Fruit fly (Drosophila melanogaster) whole organism, embryonic: ENCODE data around the gene CG15390.

Experiments used
- Atf3 ChIP-seq: fragments of 200-800 bp; sonication (Bioruptor generic); optimal IDR thresholded peaks from 3 replicates; lab custom pipeline; 2016; ENCODE audit warnings: missing biosample characterization, missing genetic modification characterization
- B-H2 ChIP-seq: fragments of 200-800 bp; sonication (Bioruptor generic); optimal IDR thresholded peaks from 2 replicates; lab custom pipeline; 2018; ENCODE audit warnings: missing biosample characterization, mild to moderate bottlenecking, missing genetic modification characterization
- Bteb2 ChIP-seq: fragments of 200-800 bp; sonication (Bioruptor generic); optimal IDR thresholded peaks from 2 replicates; lab custom pipeline; 2016; ENCODE audit warnings: missing biosample characterization, missing genetic modification characterization
- CG10147 ChIP-seq: fragments of 200-800 bp; sonication (Bioruptor generic); optimal IDR thresholded peaks from 2 replicates; lab custom pipeline; 2019; ENCODE audit warnings: missing biosample characterization, mild to moderate bottlenecking, missing genetic modification characterization, moderate library complexity
- CG10462 ChIP-seq: fragments of 200-800 bp; sonication (Bioruptor generic); optimal IDR thresholded peaks from 2 replicates; lab custom pipeline; 2016; ENCODE audit warnings: missing biosample characterization, missing genetic modification characterization
- CG11695 ChIP-seq: fragments of 200-800 bp; sonication (Bioruptor generic); IDR thresholded peaks from 3 replicates; pipeline ENCODE4 v1.3.6; 2022; ENCODE audit warnings: missing biosample characterization, missing genetic modification characterization
- CG12744 ChIP-seq: fragments of 200-800 bp; sonication (Bioruptor generic); optimal IDR thresholded peaks from 2 replicates; lab custom pipeline; 2016; ENCODE audit warnings: missing biosample characterization, missing genetic modification characterization
- CG13624 ChIP-seq: fragments of 200-800 bp; sonication (Bioruptor generic); optimal IDR thresholded peaks from 2 replicates; lab custom pipeline; 2016; ENCODE audit warnings: missing biosample characterization, missing genetic modification characterization
- CG13894 ChIP-seq: fragments of 200-800 bp; sonication (Bioruptor generic); optimal IDR thresholded peaks from 3 replicates; lab custom pipeline; 2018; ENCODE audit warnings: missing biosample characterization, mild to moderate bottlenecking, missing genetic modification characterization, moderate library complexity
- CG14441 ChIP-seq: fragments of 200-800 bp; sonication (Bioruptor generic); IDR thresholded peaks from 2 replicates; pipeline ENCODE4 v1.3.6; 2022; ENCODE audit warnings: missing biosample characterization, missing genetic modification characterization
- CG17186 ChIP-seq: fragments of 200-800 bp; sonication (Bioruptor generic); optimal IDR thresholded peaks from 3 replicates; lab custom pipeline; 2017; ENCODE audit warnings: missing biosample characterization, missing genetic modification reagents, missing genetic modification characterization
- CG18599 ChIP-seq: fragments of 200-800 bp; sonication (Bioruptor generic); optimal IDR thresholded peaks from 3 replicates; lab custom pipeline; 2017; ENCODE audit warnings: missing biosample characterization, missing genetic modification characterization, mild to moderate bottlenecking, moderate library complexity, missing genetic modification reagents
- CG2712 ChIP-seq: fragments of 200-800 bp; optimal IDR thresholded peaks from 3 replicates; lab custom pipeline; 2019; ENCODE audit warnings: missing biosample characterization, mild to moderate bottlenecking, missing genetic modification characterization, moderate library complexity
- CG31365 ChIP-seq: fragments of 200-800 bp; sonication (Bioruptor generic); optimal IDR thresholded peaks from 2 replicates; lab custom pipeline; 2018; ENCODE audit warnings: missing biosample characterization, mild to moderate bottlenecking, missing genetic modification characterization
- CG31441 ChIP-seq: fragments of 200-800 bp; sonication (Bioruptor generic); IDR thresholded peaks from 2 replicates; pipeline ENCODE4 v1.3.6; 2022; ENCODE audit warnings: missing biosample characterization, missing genetic modification characterization
- CG4328 ChIP-seq: fragments of 200-800 bp; sonication (Bioruptor generic); optimal IDR thresholded peaks from 3 replicates; lab custom pipeline; 2017; ENCODE audit warnings: missing biosample characterization, missing genetic modification reagents, missing genetic modification characterization
- CG7745 ChIP-seq: fragments of 200-800 bp; sonication (Bioruptor generic); optimal IDR thresholded peaks from 2 replicates; lab custom pipeline; 2018; ENCODE audit warnings: missing biosample characterization, mild to moderate bottlenecking, missing genetic modification characterization, moderate library complexity
- CG7963 ChIP-seq: fragments of 200-800 bp; sonication (Bioruptor generic); IDR thresholded peaks from 3 replicates; pipeline ENCODE4 v1.3.6; 2022; ENCODE audit warnings: missing biosample characterization, missing genetic modification characterization; ENCODE audit not compliant: partially characterized antibody
- CG8359 ChIP-seq: fragments of 200-800 bp; sonication (Bioruptor generic); optimal IDR thresholded peaks from 2 replicates; lab custom pipeline; 2017; ENCODE audit warnings: missing biosample characterization, mild to moderate bottlenecking, missing genetic modification characterization, borderline replicate concordance
- CG8388 ChIP-seq: fragments of 200-800 bp; sonication (Bioruptor generic); optimal IDR thresholded peaks from 2 replicates; lab custom pipeline; 2019; ENCODE audit warnings: missing biosample characterization, mild to moderate bottlenecking, missing genetic modification characterization, moderate library complexity
- D ChIP-seq, 2 experiments: fragments of 200-800 bp in 1 of 2; fragments of >200 bp in 1 of 2; sonication (Bioruptor generic) in 1 of 2; optimal IDR thresholded peaks; 2 replicates in 1 of 2; 3 replicates in 1 of 2; lab custom pipeline; 2017; ENCODE audit warnings: mild to moderate bottlenecking in 1 of 2, missing biosample characterization in 1 of 2, missing genetic modification characterization in 1 of 2, missing genetic modification reagents in 1 of 2
- Deaf1 ChIP-seq: fragments of 200-800 bp; optimal IDR thresholded peaks from 3 replicates; lab custom pipeline; 2019; ENCODE audit warnings: missing biosample characterization, mild to moderate bottlenecking, missing genetic modification characterization, moderate library complexity
- Eip74EF ChIP-seq, 2 experiments: fragments of 200-800 bp in 1 of 2; fragments of >200 bp in 1 of 2; sonication (Bioruptor generic) in 1 of 2; optimal IDR thresholded peaks; 2 replicates each; lab custom pipeline; 2017 to 2019; ENCODE audit warnings: missing biosample characterization in 2 of 2, missing genetic modification characterization in 2 of 2, mild to moderate bottlenecking in 1 of 2, moderate library complexity in 1 of 2
- NFAT ChIP-seq: fragments of 200-800 bp; sonication (Bioruptor generic); IDR thresholded peaks from 2 replicates; pipeline ENCODE4 v1.3.6; 2022; ENCODE audit warnings: missing biosample characterization, missing genetic modification characterization
- Nf-YC ChIP-seq: fragments of 200-800 bp; optimal IDR thresholded peaks from 3 replicates; lab custom pipeline; 2019; ENCODE audit warnings: missing biosample characterization, mild to moderate bottlenecking, missing genetic modification characterization, moderate library complexity
- Side ChIP-seq: fragments of 200-800 bp; sonication (Bioruptor generic); optimal IDR thresholded peaks from 2 replicates; lab custom pipeline; 2016; ENCODE audit warnings: missing biosample characterization, missing genetic modification characterization
- Sry-β ChIP-seq: fragments of 200-800 bp; sonication (Bioruptor generic); optimal IDR thresholded peaks from 2 replicates; lab custom pipeline; 2018; ENCODE audit warnings: missing biosample characterization, mild to moderate bottlenecking, missing genetic modification characterization, moderate library complexity
- Trl ChIP-seq, 3 experiments: fragments of >200 bp in 2 of 3; fragments of 200-800 bp in 1 of 3; sonication (Bioruptor generic) in 1 of 3; optimal IDR thresholded peaks; 2 replicates in 1 of 3; 3 replicates in 2 of 3; lab custom pipeline; 2016 to 2017; ENCODE audit warnings: missing biosample characterization in 1 of 3, missing genetic modification characterization in 1 of 3
- ac ChIP-seq: fragments of 200-800 bp; sonication (Bioruptor generic); optimal IDR thresholded peaks from 3 replicates; lab custom pipeline; 2017; ENCODE audit warnings: missing biosample characterization, mild to moderate bottlenecking, missing genetic modification characterization
- cad ChIP-seq: fragments of >200 bp; optimal IDR thresholded peaks from 2 replicates; lab custom pipeline; 2017; ENCODE audit warnings: missing biosample characterization, missing genetic modification characterization
- ci ChIP-seq: fragments of 200-800 bp; sonication (Bioruptor generic); IDR thresholded peaks from 3 replicates; pipeline ENCODE4 v1.3.6; 2022; ENCODE audit warnings: missing biosample characterization, missing genetic modification characterization
- crc ChIP-seq: fragments of 200-800 bp; sonication (Bioruptor generic); optimal IDR thresholded peaks from 2 replicates; lab custom pipeline; 2016; ENCODE audit warnings: missing biosample characterization, missing genetic modification characterization
- crol ChIP-seq: fragments of 200-800 bp; sonication (Bioruptor generic); IDR thresholded peaks from 2 replicates; pipeline ENCODE4 v1.3.6; 2022; ENCODE audit warnings: missing biosample characterization, missing genetic modification characterization
- cwo ChIP-seq: fragments of 200-800 bp; sonication (Bioruptor generic); optimal IDR thresholded peaks from 3 replicates; lab custom pipeline; 2017; ENCODE audit warnings: missing biosample characterization, missing genetic modification characterization, mild to moderate bottlenecking, moderate library complexity, missing genetic modification reagents
- dan ChIP-seq: fragments of 200-800 bp; sonication (Bioruptor generic); IDR thresholded peaks from 2 replicates; pipeline ENCODE4 v1.3.6; 2022; ENCODE audit warnings: missing biosample characterization, missing genetic modification characterization
- dmrt11E ChIP-seq: fragments of 200-800 bp; sonication (Bioruptor generic); optimal IDR thresholded peaks from 3 replicates; lab custom pipeline; 2018; ENCODE audit warnings: missing biosample characterization, mild to moderate bottlenecking, missing genetic modification characterization, moderate library complexity
- prd ChIP-seq, 3 experiments: fragments of >200 bp in 2 of 3; fragments of 200-800 bp in 1 of 3; sonication (Bioruptor generic) in 1 of 3; optimal IDR thresholded peaks in 2 of 3; IDR thresholded peaks in 1 of 3; 2 replicates in 2 of 3; 3 replicates in 1 of 3; pipeline versions ENCODE4 v1.3.6 to Lab custom; 2017 to 2022; ENCODE audit warnings: missing biosample characterization in 1 of 3, missing genetic modification characterization in 1 of 3
- pros ChIP-seq: fragments of 200-800 bp; sonication (Bioruptor generic); optimal IDR thresholded peaks from 3 replicates; lab custom pipeline; 2019; ENCODE audit warnings: missing biosample characterization, mild to moderate bottlenecking, missing genetic modification characterization, moderate library complexity
- rib ChIP-seq: fragments of 200-800 bp; sonication (Bioruptor generic); IDR thresholded peaks from 2 replicates; pipeline ENCODE4 v1.3.6; 2022; ENCODE audit warnings: missing biosample characterization, missing genetic modification characterization
- schlank ChIP-seq: fragments of 200-800 bp; sonication (Bioruptor generic); optimal IDR thresholded peaks from 2 replicates; lab custom pipeline; 2018; ENCODE audit warnings: missing biosample characterization, mild to moderate bottlenecking, missing genetic modification characterization
- sd ChIP-seq: fragments of 200-800 bp; sonication (Bioruptor generic); optimal IDR thresholded peaks from 3 replicates; lab custom pipeline; 2018; ENCODE audit warnings: missing biosample characterization, mild to moderate bottlenecking, missing genetic modification characterization, moderate library complexity
- sens-2 ChIP-seq: fragments of 200-800 bp; sonication (Bioruptor generic); IDR thresholded peaks from 2 replicates; pipeline ENCODE4 v1.3.6; 2022; ENCODE audit warnings: missing biosample characterization, missing genetic modification characterization
- tin ChIP-seq: fragments of 200-800 bp; sonication (Bioruptor generic); optimal IDR thresholded peaks from 3 replicates; lab custom pipeline; 2016; ENCODE audit warnings: missing biosample characterization, missing genetic modification characterization
- tll ChIP-seq, 2 experiments: fragments of 200-800 bp in 1 of 2; fragments of >200 bp in 1 of 2; sonication (Bioruptor generic) in 1 of 2; optimal IDR thresholded peaks; 2 replicates each; lab custom pipeline; 2017 to 2019; ENCODE audit warnings: missing biosample characterization in 2 of 2, missing genetic modification characterization in 2 of 2, mild to moderate bottlenecking in 1 of 2, moderate library complexity in 1 of 2
- trh ChIP-seq: fragments of 200-800 bp; sonication (Bioruptor generic); optimal IDR thresholded peaks from 2 replicates; lab custom pipeline; 2016; ENCODE audit warnings: missing biosample characterization, missing genetic modification characterization
- tup ChIP-seq: fragments of 200-800 bp; sonication (Bioruptor generic); optimal IDR thresholded peaks from 2 replicates; lab custom pipeline; 2016; ENCODE audit warnings: missing biosample characterization, mild to moderate bottlenecking, missing genetic modification characterization, moderate library complexity

Gene CG15390

dm6 chr2L:2373818-2374746 is at the start of gene CG15390, which contains the start of gene CG3609 (continued):
- TF ChIP-seq CG12744 (GFP tag; lab: Kevin White, UChicago) (peak; percentile 86), CG10147 (peak; percentile 69), dan (GFP tag; lab: Robert Waterston, UW) (no peak), crc (peak; percentile 79), Sry-β (peak; percentile 33), Deaf1 (tag; lab: Kevin White, UChicago) (peak; percentile 37), CG10462 (GFP tag; lab: Kevin White, UChicago) (peak; percentile 81), Atf3 (GFP tag; lab: Kevin White, UChicago) (peak; percentile 81), Nf-YC (tag; lab: Kevin White, UChicago) (peak; percentile 59), pros (GFP tag; lab: Kevin White, UChicago) (no peak), ci (peak; percentile 92), tin (peak; percentile 82), sd (tag; lab: Kevin White, UChicago) (peak; percentile 89), B-H2 (peak; percentile 98), CG14441 (GFP tag; lab: Robert Waterston, UW) (peak; percentile 75), prd (optimal IDR thresholded peaks at IDR 0.05; lab: Kevin White, UChicago) (no peak), prd (GFP tag; IDR thresholded peaks at IDR 0.05; lab: Robert Waterston, UW) (peak; percentile 86), crol (no peak), CG4328 (GFP tag; lab: Kevin White, UChicago) (no peak), cwo (GFP tag; lab: Kevin White, UChicago) (peak; percentile 8), Side (GFP tag; lab: Kevin White, UChicago) (peak; percentile 85), CG11695 (GFP tag; lab: Robert Waterston, UW) (peak; percentile 65), schlank (tag; lab: Kevin White, UChicago) (peak; percentile 92), NFAT (GFP tag; lab: Robert Waterston, UW) (peak; percentile 99), dmrt11E (peak; percentile 15), sens-2 (peak; percentile 59), tup (peak; percentile 63), CG7963 (no peak), CG31365 (tag; lab: Kevin White, UChicago) (peak; percentile 69), D (optimal IDR thresholded peaks at IDR 0.05; lab: Kevin White, UChicago) (no peak), D (GFP tag; optimal IDR thresholded peaks at IDR 0.05; lab: Kevin White, UChicago) (peak; percentile 2), CG8388 (peak; percentile 31), CG13894 (tag; lab: Kevin White, UChicago) (peak; percentile 92), cad (GFP tag; lab: Kevin White, UChicago) (no peak), trh (GFP tag; lab: Kevin White, UChicago) (peak; percentile 57), CG31441 (GFP tag; lab: Robert Waterston, UW) (peak; percentile 69), CG17186 (GFP tag; lab: Kevin White, UChicago) (peak; percentile 35), CG8359 (GFP tag; lab: Kevin White, UChicago) (no peak), tll (GFP tag; optimal IDR thresholded peaks at IDR 0.05; lab: Kevin White, UChicago) (no peak), Trl (optimal IDR thresholded peaks at IDR 0.05; lab: Kevin White, UChicago) (peak in 1 of 2 experiments; percentile 39), Trl (GFP tag; optimal IDR thresholded peaks at IDR 0.05; lab: Kevin White, UChicago) (peak; percentile 92), ac (GFP tag; lab: Kevin White, UChicago) (no peak), Bteb2 (peak; percentile 87), CG7745 (no peak), Eip74EF (GFP tag; optimal IDR thresholded peaks at IDR 0.05; lab: Kevin White, UChicago) (peak in 1 of 2 experiments; percentile 75), CG2712 (tag; lab: Kevin White, UChicago) (peak; percentile 64), rib (GFP tag; lab: Robert Waterston, UW) (peak; percentile 90), CG13624 (GFP tag; lab: Kevin White, UChicago) (peak; percentile 96), CG18599 (GFP tag; lab: Kevin White, UChicago) (peak; percentile 88)
